Fruit fly (Drosophila melanogaster) whole organism, embryonic: ENCODE results near the gene Patr-1.

Experiments used
- Adf1 ChIP-seq: fragments of 200-800 bp; sonication (Bioruptor generic); IDR thresholded peaks from 2 replicates; pipeline ENCODE4 v1.3.6; 2022; ENCODE audit warnings: missing biosample characterization, missing genetic modification characterization
- CG10274 ChIP-seq: fragments of 200-800 bp; sonication (Bioruptor generic); optimal IDR thresholded peaks from 3 replicates; lab custom pipeline; 2017; ENCODE audit warnings: missing biosample characterization, mild to moderate bottlenecking, missing genetic modification characterization
- CG10321 ChIP-seq: fragments of 200-800 bp; sonication (Bioruptor generic); IDR thresholded peaks from 2 replicates; pipeline ENCODE4 v1.3.6; 2022; ENCODE audit warnings: missing biosample characterization, missing genetic modification characterization
- CG10462 ChIP-seq: fragments of 200-800 bp; sonication (Bioruptor generic); optimal IDR thresholded peaks from 2 replicates; lab custom pipeline; 2016; ENCODE audit warnings: missing biosample characterization, missing genetic modification characterization
- CG10654 ChIP-seq: fragments of 200-800 bp; sonication (Bioruptor generic); optimal IDR thresholded peaks from 2 replicates; lab custom pipeline; 2016; ENCODE audit warnings: missing biosample characterization, missing genetic modification characterization
- CG12155 ChIP-seq: fragments of 200-800 bp; sonication (Bioruptor generic); optimal IDR thresholded peaks from 3 replicates; lab custom pipeline; 2016; ENCODE audit warnings: missing biosample characterization, missing genetic modification characterization
- CG12219 ChIP-seq: fragments of 200-800 bp; sonication (Bioruptor generic); optimal IDR thresholded peaks from 3 replicates; lab custom pipeline; 2018; ENCODE audit warnings: missing biosample characterization, mild to moderate bottlenecking, missing genetic modification characterization
- CG12942 ChIP-seq: fragments of 200-800 bp; sonication (Bioruptor generic); optimal IDR thresholded peaks from 3 replicates; lab custom pipeline; 2016; ENCODE audit warnings: missing biosample characterization, missing genetic modification characterization
- CG13296 ChIP-seq: fragments of 200-800 bp; sonication (Bioruptor generic); optimal IDR thresholded peaks from 3 replicates; lab custom pipeline; 2018; ENCODE audit warnings: missing biosample characterization, mild to moderate bottlenecking, missing genetic modification characterization
- CG13624 ChIP-seq: fragments of 200-800 bp; sonication (Bioruptor generic); optimal IDR thresholded peaks from 2 replicates; lab custom pipeline; 2016; ENCODE audit warnings: missing biosample characterization, missing genetic modification characterization
- CG13775 ChIP-seq: fragments of 200-800 bp; sonication (Bioruptor generic); optimal IDR thresholded peaks from 3 replicates; lab custom pipeline; 2017; ENCODE audit warnings: missing biosample characterization, mild to moderate bottlenecking, missing genetic modification characterization
- CG14965 ChIP-seq: fragments of 200-800 bp; sonication (Bioruptor generic); optimal IDR thresholded peaks from 2 replicates; lab custom pipeline; 2016; ENCODE audit warnings: missing biosample characterization, missing genetic modification characterization, borderline replicate concordance
- CG15011 ChIP-seq: fragments of 200-800 bp; sonication (Bioruptor generic); optimal IDR thresholded peaks from 3 replicates; lab custom pipeline; 2018; ENCODE audit warnings: missing biosample characterization, mild to moderate bottlenecking, missing genetic modification characterization
- CG15073 ChIP-seq: fragments of 200-800 bp; sonication (Bioruptor generic); optimal IDR thresholded peaks from 2 replicates; lab custom pipeline; 2016; ENCODE audit warnings: missing biosample characterization, missing genetic modification characterization
- CG17359 ChIP-seq: fragments of 200-800 bp; sonication (Bioruptor generic); optimal IDR thresholded peaks from 3 replicates; lab custom pipeline; 2018; ENCODE audit warnings: missing biosample characterization, mild to moderate bottlenecking, missing genetic modification characterization, moderate library complexity
- CG2129 ChIP-seq: fragments of 200-800 bp; sonication (Bioruptor generic); IDR thresholded peaks from 2 replicates; pipeline ENCODE4 v1.3.6; 2022; ENCODE audit warnings: missing biosample characterization, missing genetic modification characterization; ENCODE audit not compliant: partially characterized antibody
- CG3065 ChIP-seq: fragments of 200-800 bp; sonication (Bioruptor generic); optimal IDR thresholded peaks from 2 replicates; lab custom pipeline; 2016; ENCODE audit warnings: missing biosample characterization, missing genetic modification characterization
- CG42726 ChIP-seq: fragments of 200-800 bp; sonication (Bioruptor generic); IDR thresholded peaks from 2 replicates; pipeline ENCODE4 v1.3.6; 2022; ENCODE audit warnings: missing biosample characterization, missing genetic modification characterization; ENCODE audit not compliant: partially characterized antibody
- CG8089 ChIP-seq: fragments of 200-800 bp; sonication (Bioruptor generic); optimal IDR thresholded peaks from 3 replicates; lab custom pipeline; 2016; ENCODE audit warnings: missing biosample characterization, missing genetic modification characterization
- CG8388 ChIP-seq: fragments of 200-800 bp; sonication (Bioruptor generic); optimal IDR thresholded peaks from 2 replicates; lab custom pipeline; 2019; ENCODE audit warnings: missing biosample characterization, mild to moderate bottlenecking, missing genetic modification characterization, moderate library complexity
- CG8765 ChIP-seq: fragments of 200-800 bp; sonication (Bioruptor generic); IDR thresholded peaks from 2 replicates; pipeline ENCODE4 v1.3.6; 2022; ENCODE audit warnings: missing biosample characterization, missing genetic modification characterization
- D19A ChIP-seq: fragments of 200-800 bp; optimal IDR thresholded peaks from 3 replicates; lab custom pipeline; 2019; ENCODE audit warnings: missing biosample characterization, mild to moderate bottlenecking, missing genetic modification characterization, moderate library complexity
- Doc3 ChIP-seq: fragments of 200-800 bp; sonication (Bioruptor generic); IDR thresholded peaks from 3 replicates; pipeline ENCODE4 v1.3.6; 2022; ENCODE audit warnings: missing biosample characterization, missing genetic modification characterization; ENCODE audit not compliant: partially characterized antibody
- ERR ChIP-seq: fragments of 200-800 bp; sonication (Bioruptor generic); optimal IDR thresholded peaks from 2 replicates; lab custom pipeline; 2016; ENCODE audit warnings: missing biosample characterization, missing genetic modification characterization
- Hand ChIP-seq: fragments of 200-800 bp; sonication (Bioruptor generic); optimal IDR thresholded peaks from 2 replicates; lab custom pipeline; 2017; ENCODE audit warnings: mild to moderate bottlenecking, missing biosample characterization, missing genetic modification reagents, missing genetic modification characterization
- Hr78 ChIP-seq, 2 experiments: fragments of 200-800 bp in 1 of 2; fragments of >200 bp in 1 of 2; sonication (Bioruptor generic) in 1 of 2; optimal IDR thresholded peaks; 2 replicates each; lab custom pipeline; 2017 to 2019; ENCODE audit warnings: missing biosample characterization in 2 of 2, missing genetic modification characterization in 2 of 2, mild to moderate bottlenecking in 1 of 2, moderate library complexity in 1 of 2
- Nf-YA ChIP-seq: fragments of 200-800 bp; sonication (Bioruptor generic); IDR thresholded peaks from 2 replicates; pipeline ENCODE4 v1.3.6; 2022; ENCODE audit warnings: missing biosample characterization, missing genetic modification characterization
- Oaz ChIP-seq: fragments of 200-800 bp; sonication (Bioruptor generic); IDR thresholded peaks from 2 replicates; pipeline ENCODE4 v1.3.6; 2022; ENCODE audit warnings: missing biosample characterization, missing genetic modification characterization
- Ravus ChIP-seq: fragments of 200-800 bp; sonication (Bioruptor generic); IDR thresholded peaks from 2 replicates; pipeline ENCODE4 v1.3.6; 2022; ENCODE audit warnings: missing biosample characterization, missing genetic modification characterization
- Sox100B ChIP-seq: fragments of 200-800 bp; sonication (Bioruptor generic); optimal IDR thresholded peaks from 3 replicates; lab custom pipeline; 2018; ENCODE audit warnings: missing biosample characterization, mild to moderate bottlenecking, missing genetic modification characterization
- Usf ChIP-seq: fragments of 200-800 bp; sonication (Bioruptor generic); optimal IDR thresholded peaks from 2 replicates; lab custom pipeline; 2017; ENCODE audit warnings: missing genotype, missing biosample characterization, missing genetic modification characterization
- amos ChIP-seq: fragments of 200-800 bp; sonication (Bioruptor generic); IDR thresholded peaks from 2 replicates; pipeline ENCODE4 v1.3.6; 2022; ENCODE audit warnings: missing biosample characterization, missing genetic modification characterization; ENCODE audit not compliant: partially characterized antibody
- btn ChIP-seq: fragments of 200-800 bp; sonication (Bioruptor generic); optimal IDR thresholded peaks from 2 replicates; lab custom pipeline; 2016; ENCODE audit warnings: missing biosample characterization, missing genetic modification characterization
- crc ChIP-seq: fragments of 200-800 bp; sonication (Bioruptor generic); optimal IDR thresholded peaks from 2 replicates; lab custom pipeline; 2016; ENCODE audit warnings: missing biosample characterization, missing genetic modification characterization
- dm ChIP-seq: fragments of 200-800 bp; sonication (Bioruptor generic); optimal IDR thresholded peaks from 3 replicates; lab custom pipeline; 2016; ENCODE audit warnings: missing biosample characterization, missing genetic modification characterization
- fd64A ChIP-seq: fragments of 200-800 bp; sonication (Bioruptor generic); optimal IDR thresholded peaks from 3 replicates; lab custom pipeline; 2018; ENCODE audit warnings: missing biosample characterization, mild to moderate bottlenecking, missing genetic modification characterization
- gro ChIP-seq: fragments of 200-800 bp; sonication (Bioruptor generic); optimal IDR thresholded peaks from 2 replicates; lab custom pipeline; 2016; ENCODE audit warnings: missing biosample characterization, missing genetic modification characterization
- gt ChIP-seq: fragments of 200-800 bp; sonication (Bioruptor generic); IDR thresholded peaks from 2 replicates; pipeline ENCODE4 v1.3.6; 2022; ENCODE audit warnings: missing biosample characterization, missing genetic modification characterization
- insv ChIP-seq, 2 experiments: fragments of 200-800 bp; sonication (Bioruptor generic); optimal IDR thresholded peaks; 3 replicates each; lab custom pipeline; 2016 to 2018; ENCODE audit warnings: missing biosample characterization in 2 of 2, missing genetic modification characterization in 2 of 2
- lab ChIP-seq: fragments of 200-800 bp; sonication (Bioruptor generic); optimal IDR thresholded peaks from 3 replicates; lab custom pipeline; 2017; ENCODE audit warnings: missing biosample characterization, missing genetic modification characterization, mild to moderate bottlenecking, moderate library complexity, missing genetic modification reagents
- mam ChIP-seq: fragments of 200-800 bp; sonication (Bioruptor generic); optimal IDR thresholded peaks from 3 replicates; lab custom pipeline; 2016; ENCODE audit warnings: missing biosample characterization, missing genetic modification characterization
- nerfin-1 ChIP-seq: fragments of 200-800 bp; sonication (Bioruptor generic); optimal IDR thresholded peaks from 3 replicates; lab custom pipeline; 2019; ENCODE audit warnings: missing biosample characterization, mild to moderate bottlenecking, missing genetic modification characterization, moderate library complexity
- nerfin-2 ChIP-seq: fragments of 200-800 bp; sonication (Bioruptor generic); IDR thresholded peaks from 2 replicates; pipeline ENCODE4 v1.3.6; 2022; ENCODE audit warnings: missing biosample characterization, missing genetic modification characterization; ENCODE audit not compliant: partially characterized antibody
- odd ChIP-seq: fragments of 200-800 bp; sonication (Bioruptor generic); optimal IDR thresholded peaks from 2 replicates; lab custom pipeline; 2017; ENCODE audit warnings: missing biosample characterization, mild to moderate bottlenecking, missing genetic modification characterization
- pros ChIP-seq: fragments of 200-800 bp; sonication (Bioruptor generic); optimal IDR thresholded peaks from 3 replicates; lab custom pipeline; 2019; ENCODE audit warnings: missing biosample characterization, mild to moderate bottlenecking, missing genetic modification characterization, moderate library complexity
- sc ChIP-seq, 3 experiments: fragments of >200 bp in 2 of 3; fragments of 200-800 bp in 1 of 3; sonication (Bioruptor generic) in 1 of 3; optimal IDR thresholded peaks; 2 replicates in 2 of 3; 3 replicates in 1 of 3; lab custom pipeline; 2017; ENCODE audit warnings: mild to moderate bottlenecking in 1 of 3, missing biosample characterization in 1 of 3, missing genetic modification characterization in 1 of 3, missing genetic modification reagents in 1 of 3
- sisA ChIP-seq: fragments of 200-800 bp; sonication (Bioruptor generic); IDR thresholded peaks from 2 replicates; pipeline ENCODE4 v1.3.6; 2022; ENCODE audit warnings: missing biosample characterization, missing genetic modification characterization
- stwl ChIP-seq: fragments of 200-800 bp; sonication (Bioruptor generic); optimal IDR thresholded peaks from 3 replicates; lab custom pipeline; 2018; ENCODE audit warnings: missing biosample characterization, mild to moderate bottlenecking, missing genetic modification characterization, moderate library complexity

Gene Patr-1

dm6 chr3R:17039993-17040807 lies 3.2 kb upstream of the Patr-1 start, which contains the start of the genes CG18213 and Trm7-32 (continued):
- TF ChIP-seq sc (optimal IDR thresholded peaks at IDR 0.05; lab: Kevin White, UChicago), result no peak
- TF ChIP-seq sc (GFP tag; optimal IDR thresholded peaks at IDR 0.05; lab: Kevin White, UChicago), result no peak
- TF ChIP-seq Usf (GFP tag; lab: Kevin White, UChicago), result no peak
- no peak; the same call in 1 of the 2 replicates for TF ChIP-seq CG2129
- no peak for TF ChIP-seq Hr78 (GFP tag; optimal IDR thresholded peaks at IDR 0.05; lab: Kevin White, UChicago)
- peak; percentile 17 for TF ChIP-seq stwl (tag; lab: Kevin White, UChicago)
- no peak for TF ChIP-seq CG10321
- TF ChIP-seq CG13296, result no peak
- no peak for TF ChIP-seq CG10654 (GFP tag; lab: Kevin White, UChicago)
- peak; percentile 36; the same call in 1 of the 2 replicates for TF ChIP-seq nerfin-2
- no peak for TF ChIP-seq CG12219 (GFP tag; lab: Kevin White, UChicago)
- no peak for TF ChIP-seq D19A
- peak; percentile 17 for TF ChIP-seq CG13775 (GFP tag; lab: Kevin White, UChicago)
- no peak for TF ChIP-seq odd (GFP tag; lab: Kevin White, UChicago)
- TF ChIP-seq CG8388 (GFP tag; lab: Kevin White, UChicago), result no peak
- TF ChIP-seq CG15011 (GFP tag; lab: Kevin White, UChicago), result no peak
- no peak for TF ChIP-seq CG3065 (GFP tag; lab: Kevin White, UChicago)
- no peak for TF ChIP-seq CG15073 (GFP tag; lab: Kevin White, UChicago)
- TF ChIP-seq mam, result peak; percentile 40
- TF ChIP-seq lab (GFP tag; lab: Kevin White, UChicago), result no peak
- TF ChIP-seq CG12155 (GFP tag; lab: Kevin White, UChicago), result peak; percentile 23
- peak; percentile 86 for TF ChIP-seq amos (GFP tag; lab: Robert Waterston, UW)
- no peak for TF ChIP-seq CG8765 (GFP tag; lab: Robert Waterston, UW)
- TF ChIP-seq ERR (GFP tag; lab: Kevin White, UChicago), result no peak
- no peak for TF ChIP-seq CG10274 (GFP tag; lab: Kevin White, UChicago)
- peak; percentile 18 for TF ChIP-seq CG13624
- no peak for TF ChIP-seq CG8089
- peak in 1 of 2 experiments; percentile 18 for TF ChIP-seq insv (GFP tag; optimal IDR thresholded peaks at IDR 0.05; lab: Kevin White, UChicago)
- TF ChIP-seq Adf1 (GFP tag; lab: Robert Waterston, UW), result no peak
- no peak for TF ChIP-seq Nf-YA (GFP tag; lab: Robert Waterston, UW)
- no peak for TF ChIP-seq Oaz (GFP tag; lab: Robert Waterston, UW)
- no peak for TF ChIP-seq CG14965 (GFP tag; lab: Kevin White, UChicago)
- no peak for TF ChIP-seq btn
- TF ChIP-seq Sox100B (GFP tag; lab: Kevin White, UChicago), result peak; percentile 1
- peak; percentile 76 for TF ChIP-seq Doc3
- no peak for TF ChIP-seq CG10462
- TF ChIP-seq CG12942 (GFP tag; lab: Kevin White, UChicago), result no peak
- no peak for TF ChIP-seq Ravus (GFP tag; lab: Robert Waterston, UW)
- TF ChIP-seq dm (GFP tag; lab: Kevin White, UChicago), result no peak
- TF ChIP-seq nerfin-1 (tag; lab: Kevin White, UChicago), result no peak
- no peak for TF ChIP-seq crc (GFP tag; lab: Kevin White, UChicago)
- no peak for TF ChIP-seq sisA (GFP tag; lab: Robert Waterston, UW)
- TF ChIP-seq CG42726, result peak; percentile 86; the same call in 1 of the 2 replicates
- no peak for TF ChIP-seq pros
- no peak for TF ChIP-seq gt (GFP tag; lab: Robert Waterston, UW)
- TF ChIP-seq gro (GFP tag; lab: Kevin White, UChicago), result peak; percentile 27
- TF ChIP-seq CG17359, result no peak
- no peak for TF ChIP-seq fd64A (GFP tag; lab: Kevin White, UChicago)
- no peak for TF ChIP-seq Hand (GFP tag; lab: Kevin White, UChicago)
